Worm (Caenorhabditis elegans) whole organism, early embryonic: ENCODE results near the gene famk-1.

ENCODE experiments used
- B0310.2 ChIP-seq: sonication (generic microtip); optimal IDR thresholded peaks from 2 replicates; lab custom pipeline; 2016; ENCODE audit warnings: mild to moderate bottlenecking, missing genetic modification characterization, missing compliant biosample characterization
- F13C5.2 ChIP-seq: sonication (generic microtip); optimal IDR thresholded peaks from 2 replicates; lab custom pipeline; 2017; ENCODE audit warnings: mild to moderate bottlenecking, missing genetic modification characterization, inconsistent platforms, missing compliant biosample characterization
- aly-1 ChIP-seq: sonication (generic microtip); optimal IDR thresholded peaks from 2 replicates; lab custom pipeline; 2016; ENCODE audit warnings: missing genetic modification characterization, missing compliant biosample characterization
- ama-1 ChIP-seq: fragments of 150-350 bp; optimal IDR thresholded peaks from 2 replicates; lab custom pipeline; 2014
- ceh-13 ChIP-seq: fragments of 200-800 bp; sonication (Bioruptor generic); optimal IDR thresholded peaks from 2 replicates; lab custom pipeline; 2018; ENCODE audit warnings: mild to moderate bottlenecking, missing genetic modification characterization, missing compliant biosample characterization
- ceh-36 ChIP-seq: sonication (generic microtip); optimal IDR thresholded peaks from 2 replicates; lab custom pipeline; 2016; ENCODE audit warnings: missing genetic modification characterization, inconsistent platforms, missing compliant biosample characterization
- ets-7 ChIP-seq: sonication (generic microtip); optimal IDR thresholded peaks from 2 replicates; lab custom pipeline; 2016; ENCODE audit warnings: missing genotype, missing genetic modification characterization, missing compliant biosample characterization
- flt-1 ChIP-seq: fragments of 200-800 bp; sonication (Bioruptor generic); IDR thresholded peaks from 2 replicates; pipeline ENCODE4 v1.3.6; 2022; ENCODE audit warnings: missing genetic modification characterization, missing compliant biosample characterization
- hmbx-1 ChIP-seq: sonication (generic microtip); optimal IDR thresholded peaks from 2 replicates; lab custom pipeline; 2016; ENCODE audit warnings: mild to moderate bottlenecking, missing genetic modification characterization, missing compliant biosample characterization
- hmg-4 ChIP-seq: fragments of 200-800 bp; sonication (Bioruptor generic); optimal IDR thresholded peaks from 2 replicates; lab custom pipeline; 2018; ENCODE audit warnings: mild to moderate bottlenecking, missing genetic modification characterization, missing compliant biosample characterization
- hnd-1 ChIP-seq: sonication (generic microtip); optimal IDR thresholded peaks from 2 replicates; lab custom pipeline; 2016; ENCODE audit warnings: missing genetic modification characterization, missing compliant biosample characterization
- pes-1 ChIP-seq: fragments of 200-800 bp; sonication (Bioruptor generic); IDR thresholded peaks from 2 replicates; pipeline ENCODE4 v1.3.6; 2022; ENCODE audit warnings: missing genetic modification reagents, missing genetic modification characterization, missing compliant biosample characterization
- scrt-1 ChIP-seq: fragments of 200-800 bp; sonication (Bioruptor generic); IDR thresholded peaks from 2 replicates; pipeline ENCODE4 v1.3.6; 2022; ENCODE audit warnings: missing genetic modification characterization, missing compliant biosample characterization
- sea-1 ChIP-seq: fragments of 200-800 bp; sonication (Bioruptor generic); conservative IDR thresholded peaks from 2 replicates; pipeline ENCODE4 v1.3.6; 2022; ENCODE audit warnings: missing genetic modification characterization, missing compliant biosample characterization
- tbx-11 ChIP-seq: fragments of 200-800 bp; sonication (Bioruptor generic); IDR thresholded peaks from 2 replicates; pipeline ENCODE4 v1.3.6; 2022; ENCODE audit warnings: missing genetic modification characterization, missing compliant biosample characterization
- tbx-37 ChIP-seq: fragments of 200-800 bp; sonication (Bioruptor generic); conservative IDR thresholded peaks from 2 replicates; pipeline ENCODE4 v1.3.6; 2022; ENCODE audit warnings: missing genetic modification reagents, missing genetic modification characterization, missing compliant biosample characterization
- tra-4 ChIP-seq: sonication (generic microtip); optimal IDR thresholded peaks from 2 replicates; lab custom pipeline; 2017; ENCODE audit warnings: missing genetic modification characterization, missing compliant biosample characterization

famk-1 gene

ce11 chrX:15233684-15234083 lies 20.6 kb upstream of the famk-1 start:
- TF ChIP-seq tra-4 (tag; lab: Kevin White, UChicago) (no peak), F13C5.2 (no peak), ama-1 (lab: Kevin White, UChicago) (no peak), hmg-4 (no peak)

- TF ChIP-seq ceh-13 (GFP tag; lab: Kevin White, UChicago): no peak
- TF ChIP-seq flt-1 (GFP tag; lab: Robert Waterston, UW): no peak
- TF ChIP-seq B0310.2 (tag; lab: Kevin White, UChicago): no peak
- no peak for TF ChIP-seq tbx-37 (GFP tag; lab: Robert Waterston, UW)
Observed at ce11 chrX:15231800-15232199, 18.7 kb upstream of the famk-1 start.

- no peak for TF ChIP-seq scrt-1
- no peak for TF ChIP-seq ama-1 (lab: Kevin White, UChicago)
- TF ChIP-seq B0310.2 (tag; lab: Kevin White, UChicago): no peak
- no peak for TF ChIP-seq aly-1
- TF ChIP-seq sea-1: no peak
- TF ChIP-seq F13C5.2: no peak
- TF ChIP-seq ceh-36 (tag; lab: Kevin White, UChicago): no peak
- no peak for TF ChIP-seq tbx-11 (GFP tag; lab: Robert Waterston, UW)
- no peak for TF ChIP-seq hmbx-1 (tag; lab: Kevin White, UChicago)
- no peak for TF ChIP-seq tra-4 (tag; lab: Kevin White, UChicago)
Observed at ce11 chrX:15230394-15230968, 17.4 kb upstream of the famk-1 start, which contains the start of gene H03A11.2. Gene H03A11.2, minus strand, starts transcription at chrX:15230645.

ce11 chrX:15229174-15229573 lies 16.1 kb upstream of the famk-1 start:
- TF ChIP-seq tbx-11 (GFP tag; lab: Robert Waterston, UW) (no peak), ets-7 (tag; lab: Kevin White, UChicago) (no peak), hmg-4 (no peak), flt-1 (GFP tag; lab: Robert Waterston, UW) (no peak), tra-4 (tag; lab: Kevin White, UChicago) (no peak), ceh-36 (tag; lab: Kevin White, UChicago) (no peak), hmbx-1 (tag; lab: Kevin White, UChicago) (no peak), sea-1 (no peak), scrt-1 (no peak), tbx-37 (GFP tag; lab: Robert Waterston, UW) (no peak)

- TF ChIP-seq scrt-1 (no peak), pes-1 (no peak), ceh-36 (tag; lab: Kevin White, UChicago) (no peak), hmg-4 (no peak)
Observed at ce11 chrX:15225180-15225724, 12.2 kb upstream of the famk-1 start.

- TF ChIP-seq hmg-4: no peak
- no peak for TF ChIP-seq hmbx-1 (tag; lab: Kevin White, UChicago)
- TF ChIP-seq F13C5.2: no peak
- TF ChIP-seq ceh-13 (GFP tag; lab: Kevin White, UChicago): no peak
- TF ChIP-seq flt-1 (GFP tag; lab: Robert Waterston, UW): no peak
- no peak for TF ChIP-seq ama-1 (lab: Kevin White, UChicago)
- no peak for TF ChIP-seq sea-1
Observed at ce11 chrX:15224128-15224527, 11.1 kb upstream of the famk-1 start.

- TF ChIP-seq scrt-1: no peak
- TF ChIP-seq tbx-37 (GFP tag; lab: Robert Waterston, UW): no peak
- TF ChIP-seq tra-4 (tag; lab: Kevin White, UChicago): no peak
- TF ChIP-seq sea-1: no peak
- no peak for TF ChIP-seq flt-1 (GFP tag; lab: Robert Waterston, UW)
- no peak for TF ChIP-seq hmg-4
- TF ChIP-seq tbx-11 (GFP tag; lab: Robert Waterston, UW): no peak
- no peak for TF ChIP-seq ceh-13 (GFP tag; lab: Kevin White, UChicago)
- TF ChIP-seq pes-1: no peak
- no peak for TF ChIP-seq ama-1 (lab: Kevin White, UChicago)
- TF ChIP-seq B0310.2 (tag; lab: Kevin White, UChicago): no peak
- no peak for TF ChIP-seq hmbx-1 (tag; lab: Kevin White, UChicago)
- no peak for TF ChIP-seq hnd-1 (tag; lab: Kevin White, UChicago)
- TF ChIP-seq F13C5.2: no peak
- TF ChIP-seq ets-7 (tag; lab: Kevin White, UChicago): no peak
- no peak for TF ChIP-seq aly-1
- no peak for TF ChIP-seq ceh-36 (tag; lab: Kevin White, UChicago)
Observed at ce11 chrX:15222789-15223188, 9.7 kb upstream of the famk-1 start.

ce11 chrX:15221865-15222551 lies 8.9 kb upstream of the famk-1 start:
- TF ChIP-seq scrt-1 (no peak), hnd-1 (tag; lab: Kevin White, UChicago) (no peak), tra-4 (tag; lab: Kevin White, UChicago) (no peak), ets-7 (tag; lab: Kevin White, UChicago) (no peak), hmg-4 (no peak), flt-1 (GFP tag; lab: Robert Waterston, UW) (no peak), F13C5.2 (no peak), ceh-36 (tag; lab: Kevin White, UChicago) (no peak), aly-1 (no peak), sea-1 (no peak), B0310.2 (tag; lab: Kevin White, UChicago) (no peak)
